Fruit fly (Drosophila melanogaster) whole organism, prepupa: Measurements from ENCODE around the gene TfIIEbeta.
A peak's percentile ranks its signal among the peaks of the same experiment; 100 is the strongest.

Source experiments
- CG10669 ChIP-seq: fragments of 200-800 bp; sonication (Bioruptor generic); optimal IDR thresholded peaks from 3 replicates; lab custom pipeline; 2018; ENCODE audit warnings: missing biosample characterization, mild to moderate bottlenecking, missing genetic modification characterization, moderate library complexity
- CG15336 ChIP-seq: fragments of 200-800 bp; sonication (Bioruptor generic); IDR thresholded peaks from 2 replicates; pipeline ENCODE4 v1.3.6; 2022; ENCODE audit warnings: missing biosample characterization, missing genetic modification characterization
- CG1621 ChIP-seq: fragments of 200-800 bp; sonication (Bioruptor generic); optimal IDR thresholded peaks from 3 replicates; lab custom pipeline; 2018; ENCODE audit warnings: missing biosample characterization, mild to moderate bottlenecking, missing genetic modification characterization
- CG3032 ChIP-seq: fragments of 200-800 bp; optimal IDR thresholded peaks from 2 replicates; lab custom pipeline; 2019; ENCODE audit warnings: missing biosample characterization, mild to moderate bottlenecking, missing genetic modification characterization, moderate library complexity
- CG34406 ChIP-seq: fragments of 200-800 bp; sonication (Bioruptor generic); optimal IDR thresholded peaks from 3 replicates; lab custom pipeline; 2016; ENCODE audit warnings: missing biosample characterization, missing genetic modification characterization
- Hr39 ChIP-seq: fragments of 200-800 bp; sonication (Bioruptor generic); optimal IDR thresholded peaks from 2 replicates; lab custom pipeline; 2016; ENCODE audit warnings: missing biosample characterization, missing genetic modification characterization
- Lpt ChIP-seq: fragments of 200-800 bp; sonication (Bioruptor generic); optimal IDR thresholded peaks from 3 replicates; lab custom pipeline; 2016; ENCODE audit warnings: missing biosample characterization, missing genetic modification characterization
- Sox102F ChIP-seq: fragments of 200-800 bp; sonication (Bioruptor generic); optimal IDR thresholded peaks from 2 replicates; lab custom pipeline; 2016; ENCODE audit warnings: missing biosample characterization, mild to moderate bottlenecking, missing genetic modification characterization
- fd59A ChIP-seq: fragments of 200-800 bp; sonication (Bioruptor generic); optimal IDR thresholded peaks from 2 replicates; lab custom pipeline; 2017; ENCODE audit warnings: missing biosample characterization, mild to moderate bottlenecking, missing genetic modification characterization, missing genetic modification reagents
- fkh ChIP-seq: fragments of 200-800 bp; sonication (Bioruptor generic); optimal IDR thresholded peaks from 3 replicates; lab custom pipeline; 2017; ENCODE audit warnings: missing biosample characterization, mild to moderate bottlenecking, missing genetic modification characterization, moderate library complexity
- spab ChIP-seq: fragments of 200-800 bp; sonication (Bioruptor generic); optimal IDR thresholded peaks from 2 replicates; lab custom pipeline; 2017; ENCODE audit warnings: missing biosample characterization, mild to moderate bottlenecking, missing genetic modification characterization, missing genetic modification reagents
- ss ChIP-seq, 2 experiments: fragments of 200-800 bp; sonication (Bioruptor generic); optimal IDR thresholded peaks; 2 replicates in 1 of 2; 3 replicates in 1 of 2; lab custom pipeline; 2017 to 2018; ENCODE audit warnings: mild to moderate bottlenecking in 2 of 2, missing biosample characterization in 2 of 2, missing genetic modification characterization in 2 of 2, moderate library complexity in 1 of 2
- svp ChIP-seq: fragments of 200-800 bp; sonication (Bioruptor generic); peaks from one replicate; lab custom pipeline; 2016; ENCODE audit warnings: missing biosample characterization, missing genetic modification characterization

DNA sequence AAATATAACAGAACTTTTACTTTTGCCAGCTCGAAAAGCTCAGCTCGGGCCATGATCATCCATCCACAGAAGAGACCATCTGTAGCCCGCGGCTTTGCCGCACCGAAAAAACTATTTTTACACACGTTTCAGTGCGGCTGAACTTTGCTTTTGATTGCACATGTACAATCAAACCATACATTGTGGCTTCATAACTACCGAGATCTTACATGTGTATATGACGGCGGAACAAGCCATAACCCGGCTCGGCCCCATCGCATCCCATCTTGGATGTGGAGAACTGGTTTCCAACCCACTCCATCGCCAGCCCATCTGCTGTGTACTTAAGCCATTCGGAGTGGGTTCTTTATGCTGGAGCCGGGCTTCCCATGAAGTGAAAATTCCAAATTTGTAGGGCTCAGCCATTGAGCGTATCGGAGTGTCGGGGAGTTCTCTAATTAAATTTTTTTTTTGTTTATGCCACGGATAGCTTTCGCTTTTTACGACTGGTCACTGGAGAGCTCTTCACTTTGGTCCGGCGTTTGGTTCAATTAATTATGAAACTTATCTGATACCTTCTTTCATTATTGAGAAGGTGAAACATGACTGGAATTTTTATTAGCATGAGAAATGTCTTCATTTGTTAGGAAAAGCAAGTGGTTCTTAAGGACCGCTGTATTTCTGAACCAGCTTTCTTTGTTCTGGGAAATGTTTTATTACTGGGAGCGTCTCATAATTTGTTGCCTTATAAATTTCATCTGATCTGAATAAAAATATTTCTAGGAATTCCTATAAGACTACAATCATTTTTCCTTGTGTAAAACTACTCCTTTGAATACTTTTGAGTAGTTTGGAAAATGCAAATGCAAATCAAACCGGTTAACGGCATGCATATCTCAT is 15.7 kb upstream of the TfIIEbeta start:
- TF ChIP-seq fkh (GFP tag; lab: Kevin White, UChicago), result no peak
- TF ChIP-seq spab, result peak; percentile 13
- TF ChIP-seq CG1621 (tag; lab: Kevin White, UChicago), result no peak
- TF ChIP-seq Lpt, result no peak
- TF ChIP-seq fd59A, result no peak
- TF ChIP-seq Hr39, result no peak
- peak; percentile 0 for TF ChIP-seq Sox102F
- peak; percentile 28; the same call in 1 of the 2 replicates for TF ChIP-seq CG15336 (GFP tag; lab: Robert Waterston, UW)
- TF ChIP-seq svp (GFP tag; lab: Kevin White, UChicago), result no peak
- peak; percentile 34 for TF ChIP-seq CG3032 (tag; lab: Kevin White, UChicago)
- TF ChIP-seq CG10669 (GFP tag; lab: Kevin White, UChicago), result no peak
- no peak for TF ChIP-seq CG34406 (GFP tag; lab: Kevin White, UChicago)
- TF ChIP-seq ss (GFP tag; optimal IDR thresholded peaks at IDR 0.05; lab: Kevin White, UChicago), result peak in 1 of 2 experiments; percentile 3
